Worm (Caenorhabditis elegans) whole organism, L3 larva: ENCODE results near the gene C04G6.2.

ENCODE experiments used
- R02D3.7 ChIP-seq: fragments of 150-350 bp; optimal IDR thresholded peaks from 2 replicates; lab custom pipeline; 2014; ENCODE audit warnings: missing biosample characterization, missing genetic modification characterization
- ama-1 ChIP-seq: fragments of 150-350 bp; optimal IDR thresholded peaks from 2 replicates; lab custom pipeline; 2018
- egl-27 ChIP-seq: sonication (generic microtip); optimal IDR thresholded peaks from 4 replicates; lab custom pipeline; 2017; ENCODE audit warnings: missing biosample characterization, missing genetic modification reagents, missing genetic modification characterization
- jun-1 ChIP-seq: fragments of 150-350 bp; optimal IDR thresholded peaks from 2 replicates; lab custom pipeline; 2014; ENCODE audit warnings: missing biosample characterization, missing genetic modification reagents, missing genetic modification characterization
- nhr-67 ChIP-seq: fragments of 150-350 bp; optimal IDR thresholded peaks from 2 replicates; lab custom pipeline; 2014; ENCODE audit warnings: missing biosample characterization, missing genetic modification characterization
- nhr-77 ChIP-seq: fragments of 150-350 bp; optimal IDR thresholded peaks from 2 replicates; lab custom pipeline; 2014; ENCODE audit warnings: missing biosample characterization, missing genetic modification characterization
- zag-1 ChIP-seq: fragments of 150-350 bp; optimal IDR thresholded peaks from 2 replicates; lab custom pipeline; 2014; ENCODE audit warnings: missing biosample characterization, missing genetic modification characterization

ce11 chrII:5084225-5084624 lies 8.8 kb upstream of the C04G6.2 start:
- no peak for TF ChIP-seq nhr-77
- no peak for TF ChIP-seq jun-1
- no peak for TF ChIP-seq R02D3.7 (tag; lab: Kevin White, UChicago)
- TF ChIP-seq zag-1: no peak
- no peak for TF ChIP-seq ama-1 (lab: Kevin White, UChicago)
- TF ChIP-seq egl-27 (tag; lab: Kevin White, UChicago): no peak
- no peak for TF ChIP-seq nhr-67
